Fruit fly (Drosophila melanogaster): Measurements from ENCODE around the gene yl.
A peak's percentile ranks its signal among the peaks of the same experiment; 100 is the strongest.

The yl gene

DNA sequence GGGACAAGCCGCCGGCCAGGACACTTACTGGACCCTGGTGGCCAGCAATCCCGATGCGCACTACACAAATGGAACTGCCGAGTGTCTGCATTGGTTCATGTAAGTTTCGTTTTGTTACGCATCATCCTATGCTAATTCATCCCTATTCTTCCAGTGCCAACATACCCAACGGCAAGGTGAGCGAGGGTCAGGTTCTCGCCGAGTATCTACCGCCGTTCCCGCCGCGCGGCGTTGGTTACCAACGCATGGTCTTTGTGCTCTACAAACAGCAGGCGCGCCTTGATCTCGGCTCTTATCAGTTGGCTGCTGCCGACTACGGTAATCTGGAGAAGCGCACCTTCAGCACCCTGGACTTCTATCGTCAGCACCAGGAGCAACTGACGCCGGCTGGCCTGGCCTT is 34.0 kb downstream of the yl start:
- no peak for TF ChIP-seq rgr (GFP tag; optimal IDR thresholded peaks at IDR 0.05)
- no peak for TF ChIP-seq Myc (optimal IDR thresholded peaks at IDR 0.05)
- TF ChIP-seq Dif (GFP tag; optimal IDR thresholded peaks at IDR 0.05; ENCODE audit: partially characterized antibody): no peak
- no peak for TF ChIP-seq h (GFP tag; optimal IDR thresholded peaks at IDR 0.05)
- TF ChIP-seq Sp1 (GFP tag; optimal IDR thresholded peaks at IDR 0.05): no peak
- no peak for TF ChIP-seq dsf (GFP tag; optimal IDR thresholded peaks at IDR 0.05; ENCODE audit: borderline replicate concordance)
- TF ChIP-seq CrebA (GFP tag; optimal IDR thresholded peaks at IDR 0.05; ENCODE audit: borderline replicate concordance): no peak
- no peak for TF ChIP-seq Dfd (GFP tag; optimal IDR thresholded peaks at IDR 0.05)
- no peak for TF ChIP-seq Hr78 (GFP tag; optimal IDR thresholded peaks at IDR 0.05)
- TF ChIP-seq br (GFP tag; optimal IDR thresholded peaks at IDR 0.05): no peak
- no peak for TF ChIP-seq brk (GFP tag; optimal IDR thresholded peaks at IDR 0.05)
- no peak for TF ChIP-seq tai (GFP tag; optimal IDR thresholded peaks at IDR 0.05)
- TF ChIP-seq dl (GFP tag; optimal IDR thresholded peaks at IDR 0.05; ENCODE audit: insufficient read depth in 1 of 2, partially characterized antibody in 2 of 2): no peak
- TF ChIP-seq CG32264 (GFP tag; optimal IDR thresholded peaks at IDR 0.05): no peak
- TF ChIP-seq psq (GFP tag; optimal IDR thresholded peaks at IDR 0.05): no peak
- no peak for TF ChIP-seq lola (GFP tag; optimal IDR thresholded peaks at IDR 0.05)
- no peak for TF ChIP-seq CG9705 (GFP tag; optimal IDR thresholded peaks at IDR 0.05)
- no peak for TF ChIP-seq Rel (GFP tag; optimal IDR thresholded peaks at IDR 0.05)
- no peak for TF ChIP-seq Rel (tag; optimal IDR thresholded peaks at IDR 0.05)
- TF ChIP-seq Mio (GFP tag; optimal IDR thresholded peaks at IDR 0.05): no peak

DNA sequence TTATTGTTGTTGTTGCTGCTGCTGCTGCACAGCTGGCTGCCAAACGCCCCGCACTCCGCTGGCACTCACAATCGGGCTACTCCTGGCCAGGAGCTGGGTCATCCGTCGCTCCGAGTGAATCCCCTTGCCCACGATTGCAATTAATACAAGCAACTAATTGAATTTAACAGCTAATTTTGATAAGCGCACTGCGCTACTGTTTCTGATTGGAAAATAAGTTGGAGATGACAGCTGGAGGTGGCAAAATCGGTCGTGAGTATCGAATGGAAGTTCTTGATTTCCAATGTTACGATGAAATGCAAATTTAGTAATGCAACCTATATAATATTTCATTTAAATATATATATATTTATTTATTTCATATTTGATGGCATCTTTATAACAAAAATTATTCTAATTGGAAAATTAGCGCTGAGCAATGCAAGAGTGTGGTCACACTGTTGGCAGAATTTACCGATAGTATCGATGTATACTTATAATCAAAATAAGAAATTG is 40.9 kb downstream of the yl start, which contains the start of gene CG42271:
CG42271 (minus strand) TSS at position 224 of the 495 bp plus-strand sequence.
- no peak for TF ChIP-seq N (GFP tag; optimal IDR thresholded peaks at IDR 0.05)
- no peak for TF ChIP-seq CG32264 (GFP tag; optimal IDR thresholded peaks at IDR 0.05)
- TF ChIP-seq foxo (GFP tag; optimal IDR thresholded peaks at IDR 0.05): peak in 1 of 2 experiments; percentile 44
- no peak for TF ChIP-seq lola (GFP tag; optimal IDR thresholded peaks at IDR 0.05)
- TF ChIP-seq sage (GFP tag; optimal IDR thresholded peaks at IDR 0.05): no peak
- TF ChIP-seq Jra (GFP tag; optimal IDR thresholded peaks at IDR 0.05): no peak
- no peak for TF ChIP-seq OdsH (GFP tag; optimal IDR thresholded peaks at IDR 0.05)
- TF ChIP-seq fru (GFP tag; optimal IDR thresholded peaks at IDR 0.05): no peak
- peak; percentile 12 for TF ChIP-seq rgr (GFP tag; optimal IDR thresholded peaks at IDR 0.05)
- no peak for TF ChIP-seq brk (GFP tag; optimal IDR thresholded peaks at IDR 0.05)
- TF ChIP-seq CrebA (GFP tag; optimal IDR thresholded peaks at IDR 0.05; ENCODE audit: borderline replicate concordance): no peak
- TF ChIP-seq Mio (GFP tag; optimal IDR thresholded peaks at IDR 0.05): no peak
- no peak for TF ChIP-seq Hnf4 (GFP tag; optimal IDR thresholded peaks at IDR 0.05)
- TF ChIP-seq Dfd (GFP tag; optimal IDR thresholded peaks at IDR 0.05): no peak
- no peak for TF ChIP-seq Dif (GFP tag; optimal IDR thresholded peaks at IDR 0.05; ENCODE audit: partially characterized antibody)
- no peak for TF ChIP-seq woc (GFP tag; optimal IDR thresholded peaks at IDR 0.05)
- TF ChIP-seq usp (GFP tag; optimal IDR thresholded peaks at IDR 0.05): no peak
- no peak for TF ChIP-seq Hr83 (GFP tag; optimal IDR thresholded peaks at IDR 0.05; ENCODE audit: poor library complexity, severe bottlenecking)
- no peak for TF ChIP-seq pan (optimal IDR thresholded peaks at IDR 0.05)
- no peak for TF ChIP-seq Hr78 (GFP tag; optimal IDR thresholded peaks at IDR 0.05)
- no peak for TF ChIP-seq Abd-B (GFP tag; optimal IDR thresholded peaks at IDR 0.05)
- TF ChIP-seq psq (GFP tag; optimal IDR thresholded peaks at IDR 0.05): peak; percentile 22
- no peak for TF ChIP-seq br (GFP tag; optimal IDR thresholded peaks at IDR 0.05)
- TF ChIP-seq sv (GFP tag; optimal IDR thresholded peaks at IDR 0.05): no peak
- TF ChIP-seq Sp1 (GFP tag; optimal IDR thresholded peaks at IDR 0.05): peak; percentile 33
- no peak for TF ChIP-seq jim (GFP tag; optimal IDR thresholded peaks at IDR 0.05)
- TF ChIP-seq dl (GFP tag; optimal IDR thresholded peaks at IDR 0.05; ENCODE audit: insufficient read depth in 1 of 2, partially characterized antibody in 2 of 2): no peak
- TF ChIP-seq GATAd (GFP tag; optimal IDR thresholded peaks at IDR 0.05): peak; percentile 6
- TF ChIP-seq h (GFP tag; optimal IDR thresholded peaks at IDR 0.05): no peak
- no peak for TF ChIP-seq dmrt93B (GFP tag; optimal IDR thresholded peaks at IDR 0.05)
- peak; percentile 58 for TF ChIP-seq HLH106 (tag; optimal IDR thresholded peaks at IDR 0.05)
- no peak for TF ChIP-seq Myc (optimal IDR thresholded peaks at IDR 0.05)
- peak; percentile 21 for TF ChIP-seq CG9705 (GFP tag; optimal IDR thresholded peaks at IDR 0.05)
- no peak for TF ChIP-seq dsf (GFP tag; optimal IDR thresholded peaks at IDR 0.05; ENCODE audit: borderline replicate concordance)
- no peak for TF ChIP-seq Vsx2 (GFP tag; optimal IDR thresholded peaks at IDR 0.05; ENCODE audit: partially characterized antibody)
- TF ChIP-seq Rel (GFP tag; optimal IDR thresholded peaks at IDR 0.05): no peak
- TF ChIP-seq Rel (tag; optimal IDR thresholded peaks at IDR 0.05): peak; percentile 86
- TF ChIP-seq tai (GFP tag; optimal IDR thresholded peaks at IDR 0.05): no peak
- TF ChIP-seq ey (GFP tag; optimal IDR thresholded peaks at IDR 0.05): no peak

All from whole organism, wandering third instar larva.